Worm (Caenorhabditis elegans): ENCODE data around the gene R06F6.12.

DNA sequence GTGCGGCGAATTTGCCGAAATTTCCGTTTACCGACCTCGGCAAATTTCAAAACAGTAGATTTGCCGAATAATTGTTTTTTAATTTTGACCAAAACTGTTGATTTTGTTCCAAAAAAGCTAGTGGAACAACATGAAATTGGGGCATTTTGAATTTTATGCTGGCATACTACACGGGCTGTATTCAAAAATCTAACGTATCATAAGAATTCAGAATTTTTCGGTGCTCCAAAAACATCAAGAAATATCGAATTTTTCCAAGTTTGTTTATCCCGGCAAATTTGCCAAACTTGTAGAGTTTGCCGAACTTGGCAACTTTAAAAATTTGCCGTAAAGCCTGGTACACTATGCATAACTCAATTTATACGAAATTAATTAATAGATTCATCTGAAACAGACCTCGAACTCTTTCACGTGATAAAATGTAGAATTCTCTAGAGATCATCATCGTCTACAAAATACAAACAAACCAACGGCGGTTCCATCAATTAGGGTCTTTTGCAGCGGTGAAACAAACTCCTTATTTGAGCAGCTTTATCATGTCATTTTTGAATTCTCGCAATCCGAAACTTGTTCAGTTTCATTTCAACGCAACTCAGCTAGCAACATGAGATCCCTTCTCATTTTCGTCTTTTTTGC lies 15.1 kb downstream of the R06F6.12 start, which contains the start of gene R06F6.14:
- TF ChIP-seq mep-1 (tag; optimal IDR thresholded peaks at IDR 0.05), result no peak
- TF ChIP-seq ces-1 (GFP tag; optimal IDR thresholded peaks at IDR 0.05), result no peak
- no peak for TF ChIP-seq snpc-4 (tag; optimal IDR thresholded peaks at IDR 0.05)
- TF ChIP-seq unc-62 (GFP tag; optimal IDR thresholded peaks at IDR 0.05), result no peak
